Fruit fly (Drosophila melanogaster): ENCODE data around the gene cl.

cl gene

DNA sequence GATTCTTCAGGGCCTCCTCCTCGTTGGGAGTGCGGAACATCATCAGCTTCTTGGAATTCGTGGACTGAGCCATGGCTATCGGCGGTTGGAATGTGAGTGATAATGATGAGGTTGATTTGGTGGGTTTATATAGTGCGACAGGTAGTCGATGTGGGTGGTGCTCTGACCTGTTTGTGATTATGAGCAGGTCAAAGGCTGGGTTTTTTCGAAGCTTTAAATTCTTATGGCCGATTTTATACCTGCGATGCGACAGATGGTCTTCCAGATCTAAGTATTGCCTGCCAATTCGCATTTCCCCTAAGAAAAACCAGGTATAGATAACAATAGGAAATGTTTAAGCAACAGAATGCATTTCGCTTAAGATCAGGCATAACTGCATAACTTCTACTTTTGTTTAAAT is 30.8 kb downstream of the cl start, which contains the start of gene CG14014:
TSS of gene CG14014 (minus strand) at position 101 of the 400 bp plus-strand sequence.
- TF ChIP-seq CG8478 (optimal IDR thresholded peaks at IDR 0.05), result no peak
- no peak for TF ChIP-seq Dll (optimal IDR thresholded peaks at IDR 0.05)
- TF ChIP-seq psq (optimal IDR thresholded peaks at IDR 0.05), result no peak
- TF ChIP-seq EcR (GFP tag; optimal IDR thresholded peaks at IDR 0.05), result no peak
- no peak for TF ChIP-seq pan (optimal IDR thresholded peaks at IDR 0.05)
- TF ChIP-seq usp (GFP tag; optimal IDR thresholded peaks at IDR 0.05), result no peak

DNA sequence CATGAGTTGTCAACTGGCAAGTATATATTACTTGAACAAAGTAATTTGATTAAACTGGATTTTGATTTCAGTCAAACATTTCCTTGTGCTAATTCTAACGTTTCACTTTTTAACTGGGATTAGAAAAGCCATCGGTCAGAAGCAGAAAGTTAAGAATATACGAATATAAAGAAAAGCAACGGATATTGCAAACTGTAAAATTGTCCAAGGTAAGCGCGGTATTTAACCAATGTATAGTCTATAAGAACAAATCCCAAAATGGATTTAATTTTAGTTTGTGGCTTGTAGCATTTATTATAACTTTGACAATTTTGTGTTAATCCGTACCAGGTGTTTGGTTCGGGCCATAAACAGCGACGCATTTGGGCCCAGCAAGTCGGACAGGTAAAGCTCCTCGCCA is 31.6 kb downstream of the cl start, which contains the start of gene CG18269:
TSS of gene CG18269 (plus strand) at position 301 of the 400 bp plus-strand sequence.
- TF ChIP-seq psq (optimal IDR thresholded peaks at IDR 0.05), result no peak
- TF ChIP-seq CG8478 (optimal IDR thresholded peaks at IDR 0.05), result no peak
- no peak for TF ChIP-seq usp (GFP tag; optimal IDR thresholded peaks at IDR 0.05)
- no peak for TF ChIP-seq Dll (optimal IDR thresholded peaks at IDR 0.05)
- no peak for TF ChIP-seq pan (optimal IDR thresholded peaks at IDR 0.05)
- TF ChIP-seq EcR (GFP tag; optimal IDR thresholded peaks at IDR 0.05), result no peak

DNA sequence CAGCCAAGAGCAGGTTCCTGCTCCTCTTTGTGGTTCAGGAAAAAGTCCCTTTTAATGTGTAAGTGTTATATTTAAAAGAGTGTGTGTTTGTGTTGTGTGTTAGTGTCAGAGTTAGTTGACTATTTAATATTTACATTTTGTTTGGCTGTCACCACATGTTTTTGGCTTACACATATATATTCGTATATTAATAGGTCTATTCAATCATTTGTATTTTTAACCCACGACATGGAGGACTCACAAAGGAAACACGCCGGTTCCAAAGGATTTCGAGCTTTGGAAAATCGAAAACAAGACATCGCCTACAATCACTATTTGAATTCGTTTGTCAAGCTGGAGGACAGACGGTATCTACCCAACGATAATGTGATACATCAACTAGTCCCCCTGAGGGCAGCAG is 33.8 kb downstream of the cl start, which contains the start of the genes CG14013 and CG14017:
TSS of gene CG14013 (minus strand) at position 101 of the 400 bp plus-strand sequence.
TSS of gene CG14017 (plus strand) at position 148 of the 400 bp plus-strand sequence.
- TF ChIP-seq usp (GFP tag; optimal IDR thresholded peaks at IDR 0.05) (no peak), CG8478 (optimal IDR thresholded peaks at IDR 0.05) (no peak), psq (optimal IDR thresholded peaks at IDR 0.05) (no peak), Dll (optimal IDR thresholded peaks at IDR 0.05) (no peak), EcR (GFP tag; optimal IDR thresholded peaks at IDR 0.05) (no peak), pan (optimal IDR thresholded peaks at IDR 0.05) (no peak)

DNA sequence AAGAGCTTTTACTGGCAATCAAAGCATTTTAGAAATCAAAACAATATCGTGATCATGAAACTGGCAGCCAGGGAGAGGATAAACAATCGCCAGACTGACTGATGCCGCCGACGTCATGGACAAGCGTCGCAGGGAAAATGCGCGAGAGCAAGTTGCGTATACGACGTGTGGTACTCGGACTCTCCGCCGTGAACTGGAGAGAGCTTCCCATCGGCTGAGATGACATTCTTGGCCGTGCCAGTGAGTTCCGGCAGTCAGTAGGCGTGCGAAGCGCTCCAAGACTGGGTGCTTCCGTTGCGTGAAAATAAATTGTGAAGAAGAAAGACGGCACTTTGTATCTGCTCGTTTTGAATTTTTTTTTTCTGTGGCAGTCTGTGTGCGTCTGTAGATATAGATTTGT is 34.9 kb downstream of the cl start, which contains the start of gene GluRIIA:
TSS of gene GluRIIA (plus strand) at position 255 of the 400 bp plus-strand sequence.
- TF ChIP-seq psq (optimal IDR thresholded peaks at IDR 0.05) (no peak), CG8478 (optimal IDR thresholded peaks at IDR 0.05) (no peak), pan (optimal IDR thresholded peaks at IDR 0.05) (no peak), Dll (optimal IDR thresholded peaks at IDR 0.05) (no peak), EcR (GFP tag; optimal IDR thresholded peaks at IDR 0.05) (no peak), usp (GFP tag; optimal IDR thresholded peaks at IDR 0.05) (no peak)

DNA sequence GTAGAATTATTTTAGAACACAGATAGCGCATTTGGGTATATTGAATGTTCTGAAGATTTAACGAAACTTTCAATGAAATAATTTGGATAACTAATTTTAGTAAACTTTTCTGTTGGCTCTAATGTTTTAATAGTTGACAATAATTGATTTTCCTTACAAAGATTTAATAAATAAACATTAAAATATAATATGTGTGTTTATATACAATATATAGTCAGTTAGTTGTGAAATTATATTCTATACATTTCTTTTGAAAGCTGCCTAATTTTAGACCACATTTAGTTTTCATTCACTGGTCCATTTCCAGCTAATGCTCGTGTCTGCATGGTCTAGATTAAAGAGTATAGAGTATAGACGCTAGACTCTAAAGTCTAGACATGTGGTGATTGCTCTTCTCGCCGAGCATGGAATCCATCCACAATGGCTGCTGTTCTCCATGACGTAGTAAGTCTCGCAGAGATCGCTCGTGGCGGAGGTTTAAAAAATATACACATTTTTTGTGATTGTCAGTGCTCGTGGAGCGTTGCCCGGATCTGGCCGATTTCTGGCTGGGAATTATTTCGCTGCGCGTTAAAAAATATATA is 39.0 kb downstream of the cl start, which contains the start of gene GluRIIB:
TSS of gene GluRIIB (plus strand) at position 534 of the 584 bp plus-strand sequence.
- TF ChIP-seq EcR (GFP tag; optimal IDR thresholded peaks at IDR 0.05) (no peak), CG8478 (optimal IDR thresholded peaks at IDR 0.05) (no peak), Dll (optimal IDR thresholded peaks at IDR 0.05) (no peak), usp (GFP tag; optimal IDR thresholded peaks at IDR 0.05) (no peak), psq (optimal IDR thresholded peaks at IDR 0.05) (no peak)

DNA sequence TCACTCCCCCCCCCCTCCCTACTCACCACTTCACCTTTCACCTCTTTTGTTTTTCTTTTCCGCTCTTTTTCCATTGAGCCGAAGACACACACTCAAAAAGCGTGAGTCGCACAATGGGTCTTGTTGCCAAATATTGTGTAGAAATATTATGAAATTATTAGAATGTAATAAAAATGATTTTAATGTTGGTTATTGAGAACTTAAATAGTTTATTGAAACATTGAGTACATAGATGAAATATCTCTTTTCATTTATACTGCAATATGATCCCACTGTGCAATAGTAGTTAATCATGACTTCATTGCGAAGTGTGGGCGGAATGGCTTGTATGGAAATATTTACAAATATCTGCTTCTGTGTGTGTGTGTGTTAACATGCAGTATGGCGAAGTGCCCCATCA is 47.2 kb downstream of the cl start:
- no peak for TF ChIP-seq usp (GFP tag; optimal IDR thresholded peaks at IDR 0.05)
- no peak for TF ChIP-seq pan (optimal IDR thresholded peaks at IDR 0.05)
- no peak for TF ChIP-seq Dll (optimal IDR thresholded peaks at IDR 0.05)
- no peak for TF ChIP-seq CG8478 (optimal IDR thresholded peaks at IDR 0.05)
- no peak for TF ChIP-seq EcR (GFP tag; optimal IDR thresholded peaks at IDR 0.05)
- no peak for TF ChIP-seq psq (optimal IDR thresholded peaks at IDR 0.05)

DNA sequence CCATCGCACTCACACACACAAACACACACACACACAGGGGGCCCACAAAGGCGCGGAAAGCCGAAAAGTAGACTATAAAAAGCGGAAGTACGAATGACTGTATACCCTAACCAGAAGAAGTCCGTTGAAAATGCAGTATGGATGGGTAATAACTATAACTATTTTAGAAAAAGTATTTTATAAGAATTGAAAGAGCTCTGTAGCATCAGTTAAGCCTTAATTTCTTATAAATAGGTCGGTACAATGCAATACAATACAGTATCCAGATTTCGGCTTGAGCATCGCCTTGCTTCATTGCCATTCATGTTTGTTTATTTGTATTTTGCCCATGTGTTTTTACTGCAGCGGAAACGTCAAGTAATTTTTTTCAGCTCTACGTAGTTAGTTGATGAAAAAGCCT is 49.6 kb downstream of the cl start:
- TF ChIP-seq psq (optimal IDR thresholded peaks at IDR 0.05), result no peak
- no peak for TF ChIP-seq pan (optimal IDR thresholded peaks at IDR 0.05)
- no peak for TF ChIP-seq Dll (optimal IDR thresholded peaks at IDR 0.05)
- TF ChIP-seq EcR (GFP tag; optimal IDR thresholded peaks at IDR 0.05), result no peak
- TF ChIP-seq CG8478 (optimal IDR thresholded peaks at IDR 0.05), result no peak
- TF ChIP-seq usp (GFP tag; optimal IDR thresholded peaks at IDR 0.05), result no peak

All from whole organism.